Fruit fly (Drosophila melanogaster): ENCODE results near the gene CG14810.
A peak's percentile ranks its signal among the peaks of the same experiment; 100 is the strongest.

The CG14810 gene

DNA sequence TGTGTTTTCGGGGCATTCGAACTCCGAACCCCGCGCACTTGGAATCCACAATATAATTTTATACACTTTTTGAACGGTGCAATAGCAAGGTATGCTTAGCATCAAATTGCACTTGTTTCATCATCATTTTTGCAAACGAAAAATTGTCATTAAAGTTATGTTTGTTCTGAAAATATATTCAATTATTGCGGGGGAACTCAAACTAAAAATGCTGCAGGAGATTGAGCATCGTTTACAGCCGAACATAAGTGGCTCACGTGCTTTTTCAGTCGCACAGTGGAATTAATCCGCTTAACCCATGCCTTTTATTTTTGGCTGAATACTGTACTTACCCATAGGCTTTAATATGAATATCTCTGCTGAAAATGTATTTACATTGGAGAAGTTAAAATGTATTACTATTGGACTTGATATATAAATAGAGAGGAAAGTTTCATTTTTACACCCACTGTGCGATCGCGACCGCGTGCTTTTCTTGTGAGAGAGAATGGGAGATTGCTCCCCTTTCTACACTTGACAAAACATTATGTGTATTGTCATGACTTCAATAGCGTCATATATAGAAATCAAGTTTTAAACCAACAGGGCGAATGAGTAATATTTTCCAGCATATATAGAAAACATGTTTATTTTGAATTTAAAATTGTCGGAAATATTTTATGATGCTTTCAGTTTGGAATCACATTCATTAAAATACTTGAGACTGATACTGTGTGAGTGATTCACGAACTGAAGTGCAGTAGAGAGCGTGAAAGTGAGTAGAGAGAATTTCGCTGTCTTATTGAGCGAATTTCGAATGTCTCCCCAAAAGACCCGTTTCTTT is 10.5 kb upstream of the CG14810 start (continued):
- TF ChIP-seq HLH3B (GFP tag; IDR thresholded peaks at IDR 0.05), result peak; percentile 98
- peak; percentile 96 for TF ChIP-seq CG3847 (GFP tag; IDR thresholded peaks at IDR 0.05)
- TF ChIP-seq knrl (GFP tag; IDR thresholded peaks at IDR 0.05; ENCODE audit: partially characterized antibody), result peak; percentile 49; the same call in 2 of the 3 replicates
- peak; percentile 93 for TF ChIP-seq CG12155 (GFP tag; optimal IDR thresholded peaks at IDR 0.05)
- peak; percentile 94 for TF ChIP-seq BtbVII (GFP tag; optimal IDR thresholded peaks at IDR 0.05)
- TF ChIP-seq fd102C (GFP tag; optimal IDR thresholded peaks at IDR 0.05), result peak; percentile 3
- peak; percentile 84 for TF ChIP-seq CG31388 (GFP tag; optimal IDR thresholded peaks at IDR 0.05)
- TF ChIP-seq shn (GFP tag; optimal IDR thresholded peaks at IDR 0.05), result peak; percentile 92
- TF ChIP-seq CG12219 (GFP tag; optimal IDR thresholded peaks at IDR 0.05), result peak; percentile 96
- TF ChIP-seq CG15479 (GFP tag; optimal IDR thresholded peaks at IDR 0.05), result no peak
- TF ChIP-seq gce (GFP tag; IDR thresholded peaks at IDR 0.05), result peak; percentile 98
- TF ChIP-seq E2f1 (GFP tag; IDR thresholded peaks at IDR 0.05), result peak; percentile 96
- no peak for TF ChIP-seq CG42726 (GFP tag; IDR thresholded peaks at IDR 0.05; ENCODE audit: partially characterized antibody)
- peak; percentile 89 for TF ChIP-seq trem (tag; optimal IDR thresholded peaks at IDR 0.05)
- peak; percentile 99 for TF ChIP-seq CG4707 (GFP tag; optimal IDR thresholded peaks at IDR 0.05)
- peak; percentile 97 for TF ChIP-seq Ptx1 (GFP tag; IDR thresholded peaks at IDR 0.05)
- peak; percentile 86 for TF ChIP-seq CG33213 (GFP tag; optimal IDR thresholded peaks at IDR 0.05)
- TF ChIP-seq HHEX (GFP tag; optimal IDR thresholded peaks at IDR 0.05), result peak; percentile 94
- TF ChIP-seq CG10543 (GFP tag; optimal IDR thresholded peaks at IDR 0.05), result peak; percentile 95
- no peak for TF ChIP-seq prd (optimal IDR thresholded peaks at IDR 0.05)
- TF ChIP-seq prd (GFP tag; IDR thresholded peaks at IDR 0.05), result peak; percentile 97
- peak; percentile 96 for TF ChIP-seq zfh2 (GFP tag; optimal IDR thresholded peaks at IDR 0.05)
- peak; percentile 91 for TF ChIP-seq CG10959 (GFP tag; IDR thresholded peaks at IDR 0.05)
- peak; percentile 83 for TF ChIP-seq CG5180 (GFP tag; optimal IDR thresholded peaks at IDR 0.05)
- TF ChIP-seq CG3407 (GFP tag; optimal IDR thresholded peaks at IDR 0.05), result peak; percentile 88
- no peak for TF ChIP-seq CG16813 (GFP tag; IDR thresholded peaks at IDR 0.05; ENCODE audit: partially characterized antibody)
- TF ChIP-seq aop (GFP tag; IDR thresholded peaks at IDR 0.05), result peak; percentile 91
- TF ChIP-seq vfl (GFP tag; optimal IDR thresholded peaks at IDR 0.05), result peak; percentile 86
- peak; percentile 90 for TF ChIP-seq Asciz (GFP tag; optimal IDR thresholded peaks at IDR 0.05)
- TF ChIP-seq gt (GFP tag; IDR thresholded peaks at IDR 0.05), result peak; percentile 89
- peak; percentile 67 for TF ChIP-seq CG10431 (GFP tag; optimal IDR thresholded peaks at IDR 0.05)
- no peak for TF ChIP-seq h (optimal IDR thresholded peaks at IDR 0.05)
- TF ChIP-seq mirr (GFP tag; optimal IDR thresholded peaks at IDR 0.05), result peak; percentile 84
- TF ChIP-seq zfh1 (GFP tag; IDR thresholded peaks at IDR 0.05), result peak; percentile 98
- peak; percentile 97 for TF ChIP-seq CG7839 (tag; optimal IDR thresholded peaks at IDR 0.05)
- peak; percentile 88 for TF ChIP-seq ERR (GFP tag; optimal IDR thresholded peaks at IDR 0.05)
- TF ChIP-seq lab (GFP tag; optimal IDR thresholded peaks at IDR 0.05), result peak; percentile 98
- peak; percentile 92 for TF ChIP-seq pnt (GFP tag; optimal IDR thresholded peaks at IDR 0.05)
- TF ChIP-seq sug (tag; optimal IDR thresholded peaks at IDR 0.05), result peak; percentile 94
- TF ChIP-seq TFAM (GFP tag; optimal IDR thresholded peaks at IDR 0.05), result peak; percentile 79
- TF ChIP-seq zen (tag; optimal IDR thresholded peaks at IDR 0.05), result peak; percentile 82
- peak; percentile 90 for TF ChIP-seq croc (GFP tag; conservative IDR thresholded peaks at IDR 0.05)
- TF ChIP-seq CG9609 (GFP tag; optimal IDR thresholded peaks at IDR 0.05), result peak; percentile 92
- peak; percentile 97 for TF ChIP-seq CoRest (tag; optimal IDR thresholded peaks at IDR 0.05)
- TF ChIP-seq ase (GFP tag; IDR thresholded peaks at IDR 0.05), result peak; percentile 97
- peak; percentile 74 for TF ChIP-seq abd-A (tag; optimal IDR thresholded peaks at IDR 0.05)
- TF ChIP-seq vvl (GFP tag; IDR thresholded peaks at IDR 0.05), result peak; percentile 99
- peak; percentile 82 for TF ChIP-seq E2f2 (GFP tag; IDR thresholded peaks at IDR 0.05)
- peak; percentile 89; the same call in 2 of the 3 replicates for TF ChIP-seq jigr1 (GFP tag; IDR thresholded peaks at IDR 0.05)

All from whole organism, embryonic.